Fruit fly (Drosophila melanogaster) whole organism, embryonic: ENCODE measurements around the gene mRpL17.

Experiments used
- Bgb ChIP-seq: fragments of 200-800 bp; sonication (Bioruptor generic); IDR thresholded peaks from 2 replicates; pipeline ENCODE4 v1.3.6; 2022; ENCODE audit warnings: missing biosample characterization, missing genetic modification characterization; ENCODE audit not compliant: partially characterized antibody
- CG10274 ChIP-seq: fragments of 200-800 bp; sonication (Bioruptor generic); optimal IDR thresholded peaks from 3 replicates; lab custom pipeline; 2017; ENCODE audit warnings: missing biosample characterization, mild to moderate bottlenecking, missing genetic modification characterization
- CG11695 ChIP-seq: fragments of 200-800 bp; sonication (Bioruptor generic); IDR thresholded peaks from 3 replicates; pipeline ENCODE4 v1.3.6; 2022; ENCODE audit warnings: missing biosample characterization, missing genetic modification characterization
- CG13424 ChIP-seq: fragments of 200-800 bp; sonication (Bioruptor generic); optimal IDR thresholded peaks from 2 replicates; lab custom pipeline; 2019; ENCODE audit warnings: missing biosample characterization, mild to moderate bottlenecking, missing genetic modification characterization, moderate library complexity
- CG14965 ChIP-seq: fragments of 200-800 bp; sonication (Bioruptor generic); optimal IDR thresholded peaks from 2 replicates; lab custom pipeline; 2016; ENCODE audit warnings: missing biosample characterization, missing genetic modification characterization, borderline replicate concordance
- CG15601 ChIP-seq: fragments of 200-800 bp; sonication (Bioruptor generic); optimal IDR thresholded peaks from 3 replicates; lab custom pipeline; 2019; ENCODE audit warnings: missing biosample characterization, mild to moderate bottlenecking, missing genetic modification characterization, moderate library complexity
- CG1602 ChIP-seq: fragments of 200-800 bp; sonication (Bioruptor generic); optimal IDR thresholded peaks from 3 replicates; lab custom pipeline; 2016; ENCODE audit warnings: missing biosample characterization, missing genetic modification characterization
- CG16863 ChIP-seq: fragments of 200-800 bp; sonication (Bioruptor generic); optimal IDR thresholded peaks from 3 replicates; lab custom pipeline; 2016; ENCODE audit warnings: missing biosample characterization, missing genetic modification characterization
- CG17612 ChIP-seq: fragments of 200-800 bp; sonication (Bioruptor generic); IDR thresholded peaks from 2 replicates; pipeline ENCODE4 v1.3.6; 2022; ENCODE audit warnings: missing biosample characterization, missing genetic modification characterization
- CG2712 ChIP-seq: fragments of 200-800 bp; optimal IDR thresholded peaks from 3 replicates; lab custom pipeline; 2019; ENCODE audit warnings: missing biosample characterization, mild to moderate bottlenecking, missing genetic modification characterization, moderate library complexity
- CG3407 ChIP-seq: fragments of 200-800 bp; sonication (Bioruptor generic); optimal IDR thresholded peaks from 2 replicates; lab custom pipeline; 2018; ENCODE audit warnings: missing biosample characterization, mild to moderate bottlenecking, missing genetic modification characterization
- CG4360 ChIP-seq: fragments of 200-800 bp; sonication (Bioruptor generic); IDR thresholded peaks from 2 replicates; pipeline ENCODE4 v1.3.6; 2022; ENCODE audit warnings: missing biosample characterization, missing genetic modification characterization
- CG4854 ChIP-seq: fragments of 200-800 bp; sonication (Bioruptor generic); optimal IDR thresholded peaks from 2 replicates; lab custom pipeline; 2016; ENCODE audit warnings: missing biosample characterization, missing genetic modification characterization, inconsistent platforms
- CG5953 ChIP-seq: fragments of 200-800 bp; sonication (Bioruptor generic); IDR thresholded peaks from 2 replicates; pipeline ENCODE4 v1.3.6; 2022; ENCODE audit warnings: missing biosample characterization, missing genetic modification characterization
- CG6254 ChIP-seq: fragments of 200-800 bp; sonication (Bioruptor generic); optimal IDR thresholded peaks from 3 replicates; lab custom pipeline; 2017; ENCODE audit warnings: mild to moderate bottlenecking, missing biosample characterization, missing genetic modification reagents, missing genetic modification characterization
- CG7556 ChIP-seq: fragments of 200-800 bp; sonication (Bioruptor generic); optimal IDR thresholded peaks from 2 replicates; lab custom pipeline; 2017; ENCODE audit warnings: missing biosample characterization, mild to moderate bottlenecking, missing genetic modification characterization
- CG7839 ChIP-seq: fragments of 200-800 bp; sonication (Bioruptor generic); optimal IDR thresholded peaks from 3 replicates; lab custom pipeline; 2018; ENCODE audit warnings: missing biosample characterization, mild to moderate bottlenecking, missing genetic modification characterization, moderate library complexity
- CG8388 ChIP-seq: fragments of 200-800 bp; sonication (Bioruptor generic); optimal IDR thresholded peaks from 2 replicates; lab custom pipeline; 2019; ENCODE audit warnings: missing biosample characterization, mild to moderate bottlenecking, missing genetic modification characterization, moderate library complexity
- CHES-1-like ChIP-seq: fragments of 200-800 bp; sonication (Bioruptor generic); optimal IDR thresholded peaks from 2 replicates; lab custom pipeline; 2016; ENCODE audit warnings: missing biosample characterization, missing genetic modification characterization
- Dbx ChIP-seq: fragments of 200-800 bp; sonication (Bioruptor generic); IDR thresholded peaks from 3 replicates; pipeline ENCODE4 v1.3.6; 2022; ENCODE audit warnings: missing biosample characterization, missing genetic modification characterization
- Dip3 ChIP-seq: fragments of 200-800 bp; sonication (Bioruptor generic); optimal IDR thresholded peaks from 3 replicates; lab custom pipeline; 2016; ENCODE audit warnings: missing biosample characterization, missing genetic modification characterization
- Gsc ChIP-seq: fragments of 200-800 bp; sonication (Bioruptor generic); IDR thresholded peaks from 2 replicates; pipeline ENCODE4 v1.3.6; 2022; ENCODE audit warnings: missing biosample characterization, missing genetic modification characterization
- H2.0 ChIP-seq: fragments of 200-800 bp; sonication (Bioruptor generic); IDR thresholded peaks from 2 replicates; pipeline ENCODE4 v1.3.6; 2022; ENCODE audit warnings: missing biosample characterization, missing genetic modification characterization
- Hey ChIP-seq: fragments of 200-800 bp; sonication (Bioruptor generic); optimal IDR thresholded peaks from 3 replicates; lab custom pipeline; 2018; ENCODE audit warnings: missing biosample characterization, mild to moderate bottlenecking, missing genetic modification characterization
- Mes4 ChIP-seq: fragments of 200-800 bp; sonication (Bioruptor generic); optimal IDR thresholded peaks from 2 replicates; lab custom pipeline; 2016; ENCODE audit warnings: missing biosample characterization, missing genetic modification characterization
- Sin3A ChIP-seq: fragments of >200 bp; optimal IDR thresholded peaks from 2 replicates; lab custom pipeline; 2018
- Sry-β ChIP-seq: fragments of 200-800 bp; sonication (Bioruptor generic); optimal IDR thresholded peaks from 2 replicates; lab custom pipeline; 2018; ENCODE audit warnings: missing biosample characterization, mild to moderate bottlenecking, missing genetic modification characterization, moderate library complexity
- al ChIP-seq: fragments of 200-800 bp; sonication (Bioruptor generic); IDR thresholded peaks from 2 replicates; pipeline ENCODE4 v1.3.6; 2022; ENCODE audit warnings: missing biosample characterization, missing genetic modification characterization
- aop ChIP-seq: fragments of 200-800 bp; sonication (Bioruptor generic); IDR thresholded peaks from 2 replicates; pipeline ENCODE4 v1.3.6; 2022; ENCODE audit warnings: missing biosample characterization, missing genetic modification characterization
- ash1 ChIP-seq: fragments of 200-800 bp; sonication (Bioruptor generic); optimal IDR thresholded peaks from 2 replicates; lab custom pipeline; 2018; ENCODE audit warnings: missing biosample characterization, mild to moderate bottlenecking, missing genetic modification characterization
- az2 ChIP-seq: fragments of 200-800 bp; sonication (Bioruptor generic); optimal IDR thresholded peaks from 3 replicates; lab custom pipeline; 2016; ENCODE audit warnings: missing biosample characterization, missing genetic modification characterization
- cg ChIP-seq: fragments of 200-800 bp; sonication (Bioruptor generic); optimal IDR thresholded peaks from 3 replicates; lab custom pipeline; 2019; ENCODE audit warnings: missing biosample characterization, mild to moderate bottlenecking, missing genetic modification characterization, moderate library complexity
- cwo ChIP-seq: fragments of 200-800 bp; sonication (Bioruptor generic); optimal IDR thresholded peaks from 3 replicates; lab custom pipeline; 2017; ENCODE audit warnings: missing biosample characterization, missing genetic modification characterization, mild to moderate bottlenecking, moderate library complexity, missing genetic modification reagents
- dpn ChIP-seq, 2 experiments: fragments of 200-800 bp; sonication (Bioruptor generic); optimal IDR thresholded peaks; 3 replicates each; lab custom pipeline; 2016; ENCODE audit warnings: missing biosample characterization in 2 of 2, missing genetic modification characterization in 2 of 2
- dysf ChIP-seq: fragments of 200-800 bp; sonication (Bioruptor generic); IDR thresholded peaks from 3 replicates; pipeline ENCODE4 v1.3.6; 2022; ENCODE audit warnings: missing biosample characterization, missing genetic modification characterization
- esg ChIP-seq: fragments of 200-800 bp; sonication (Bioruptor generic); conservative IDR thresholded peaks from 2 replicates; pipeline ENCODE4 v1.3.6; 2022; ENCODE audit warnings: missing biosample characterization, missing genetic modification characterization
- gce ChIP-seq: fragments of 200-800 bp; sonication (Bioruptor generic); IDR thresholded peaks from 3 replicates; pipeline ENCODE4 v1.3.6; 2022; ENCODE audit warnings: missing biosample characterization, missing genetic modification characterization
- hbn ChIP-seq: fragments of 200-800 bp; sonication (Bioruptor generic); IDR thresholded peaks from 2 replicates; pipeline ENCODE4 v1.3.6; 2022; ENCODE audit warnings: missing biosample characterization, missing genetic modification characterization; ENCODE audit not compliant: partially characterized antibody
- jigr1 ChIP-seq: fragments of 200-800 bp; sonication (Bioruptor generic); IDR thresholded peaks from 3 replicates; pipeline ENCODE4 v1.3.6; 2022; ENCODE audit warnings: missing biosample characterization, missing genetic modification characterization
- jing ChIP-seq: fragments of 200-800 bp; sonication (Bioruptor generic); optimal IDR thresholded peaks from 2 replicates; lab custom pipeline; 2018; ENCODE audit warnings: missing biosample characterization, mild to moderate bottlenecking, missing genetic modification characterization
- kah ChIP-seq: fragments of 200-800 bp; sonication (Bioruptor generic); optimal IDR thresholded peaks from 2 replicates; lab custom pipeline; 2018; ENCODE audit warnings: missing biosample characterization, mild to moderate bottlenecking, missing genetic modification characterization
- lmd ChIP-seq: fragments of 200-800 bp; sonication (Bioruptor generic); IDR thresholded peaks from 2 replicates; pipeline ENCODE4 v1.3.6; 2022; ENCODE audit warnings: missing biosample characterization, missing genetic modification characterization
- lov ChIP-seq, 2 experiments: fragments of 200-800 bp in 1 of 2; fragments of >200 bp in 1 of 2; sonication (Bioruptor generic) in 1 of 2; IDR thresholded peaks in 1 of 2; optimal IDR thresholded peaks in 1 of 2; 2 replicates in 1 of 2; 3 replicates in 1 of 2; pipeline versions ENCODE4 v1.3.6 to Lab custom; 2017 to 2022; ENCODE audit warnings: missing biosample characterization in 1 of 2, missing genetic modification characterization in 1 of 2
- nmo ChIP-seq: fragments of 200-800 bp; sonication (Bioruptor generic); optimal IDR thresholded peaks from 2 replicates; lab custom pipeline; 2018; ENCODE audit warnings: missing biosample characterization, mild to moderate bottlenecking, missing genetic modification characterization, moderate library complexity
- pfk ChIP-seq: fragments of 200-800 bp; sonication (Bioruptor generic); optimal IDR thresholded peaks from 2 replicates; lab custom pipeline; 2018; ENCODE audit warnings: missing biosample characterization, mild to moderate bottlenecking, missing genetic modification characterization, moderate library complexity
- pros ChIP-seq: fragments of 200-800 bp; sonication (Bioruptor generic); optimal IDR thresholded peaks from 3 replicates; lab custom pipeline; 2019; ENCODE audit warnings: missing biosample characterization, mild to moderate bottlenecking, missing genetic modification characterization, moderate library complexity
- sima ChIP-seq: fragments of 200-800 bp; sonication (Bioruptor generic); optimal IDR thresholded peaks from 2 replicates; lab custom pipeline; 2016; ENCODE audit warnings: missing biosample characterization, missing genetic modification characterization
- sqz ChIP-seq: fragments of 200-800 bp; sonication (Bioruptor generic); optimal IDR thresholded peaks from 3 replicates; lab custom pipeline; 2018; ENCODE audit warnings: missing biosample characterization, mild to moderate bottlenecking, missing genetic modification characterization
- tin ChIP-seq: fragments of 200-800 bp; sonication (Bioruptor generic); optimal IDR thresholded peaks from 3 replicates; lab custom pipeline; 2016; ENCODE audit warnings: missing biosample characterization, missing genetic modification characterization
- vfl ChIP-seq: fragments of 200-800 bp; sonication (Bioruptor generic); optimal IDR thresholded peaks from 2 replicates; lab custom pipeline; 2016; ENCODE audit warnings: missing biosample characterization, missing genetic modification characterization
- wor ChIP-seq: fragments of 200-800 bp; sonication (Bioruptor generic); IDR thresholded peaks from 2 replicates; pipeline ENCODE4 v1.3.6; 2022; ENCODE audit warnings: missing biosample characterization, missing genetic modification characterization

The mRpL17 gene

DNA sequence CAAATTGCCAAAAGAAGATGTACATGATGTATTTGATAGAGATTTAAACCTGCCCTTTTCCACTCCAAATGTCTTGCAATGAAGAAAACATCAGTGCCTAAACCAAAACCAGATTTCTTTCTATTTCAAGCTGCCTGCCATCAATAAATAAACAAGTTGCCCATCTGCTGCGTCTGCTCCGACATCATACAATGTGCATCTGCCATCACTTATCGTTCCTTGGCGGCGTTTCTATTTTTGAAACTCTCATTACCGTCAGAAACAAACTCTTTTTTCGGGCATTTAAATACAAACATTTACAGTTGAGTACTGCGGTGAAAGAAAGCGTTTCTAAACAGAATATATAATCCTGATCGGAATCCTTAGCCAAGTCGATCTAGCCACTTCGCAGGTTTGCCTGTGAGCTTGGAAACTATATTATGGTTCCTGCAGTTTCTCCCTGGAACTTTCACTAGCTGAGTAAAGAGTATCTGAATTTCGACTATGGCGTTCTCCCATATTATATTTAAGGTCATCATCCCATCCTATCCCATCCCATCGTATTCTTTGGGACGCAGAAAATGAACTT is 30.3 kb downstream of the mRpL17 start (continued):
- no peak for TF ChIP-seq esg (GFP tag; lab: Robert Waterston, UW)
- TF ChIP-seq CG5953 (GFP tag; lab: Robert Waterston, UW) = no peak
- TF ChIP-seq lmd = peak; percentile 14; the same call in 1 of the 2 replicates
- peak; percentile 28 for TF ChIP-seq CG13424 (tag; lab: Kevin White, UChicago)
- TF ChIP-seq CHES-1-like (GFP tag; lab: Kevin White, UChicago) = peak; percentile 8
- TF ChIP-seq aop (GFP tag; lab: Robert Waterston, UW) = no peak
- TF ChIP-seq H2.0 (GFP tag; lab: Robert Waterston, UW) = no peak
- no peak for TF ChIP-seq hbn
- peak; percentile 21 for TF ChIP-seq CG6254 (GFP tag; lab: Kevin White, UChicago)
- TF ChIP-seq pfk (GFP tag; lab: Kevin White, UChicago) = no peak
- TF ChIP-seq CG7556 (GFP tag; lab: Kevin White, UChicago) = no peak
- TF ChIP-seq Dbx = no peak
- peak; percentile 49 for TF ChIP-seq CG10274 (GFP tag; lab: Kevin White, UChicago)
- no peak for TF ChIP-seq vfl (GFP tag; lab: Kevin White, UChicago)
- no peak for TF ChIP-seq CG4854 (GFP tag; lab: Kevin White, UChicago)
- peak; percentile 47 for TF ChIP-seq az2 (GFP tag; lab: Kevin White, UChicago)
- no peak for TF ChIP-seq Hey
- TF ChIP-seq CG7839 (tag; lab: Kevin White, UChicago) = no peak
- no peak for TF ChIP-seq CG17612 (GFP tag; lab: Robert Waterston, UW)
- TF ChIP-seq CG14965 = no peak
- no peak for TF ChIP-seq CG3407
- TF ChIP-seq cg (GFP tag; lab: Kevin White, UChicago) = no peak
- TF ChIP-seq dpn (GFP tag; optimal IDR thresholded peaks at IDR 0.05; lab: Kevin White, UChicago) = no peak
- TF ChIP-seq sqz (GFP tag; lab: Kevin White, UChicago) = no peak
- no peak for TF ChIP-seq Bgb
- peak; percentile 15 for TF ChIP-seq kah (GFP tag; lab: Kevin White, UChicago)
- TF ChIP-seq nmo (GFP tag; lab: Kevin White, UChicago) = peak; percentile 71
- peak; percentile 6 for TF ChIP-seq CG1602 (GFP tag; lab: Kevin White, UChicago)
- TF ChIP-seq CG2712 (tag; lab: Kevin White, UChicago) = peak; percentile 72
- TF ChIP-seq wor (GFP tag; lab: Robert Waterston, UW) = no peak
- no peak for TF ChIP-seq jigr1 (GFP tag; lab: Robert Waterston, UW)
- TF ChIP-seq CG15601 (tag; lab: Kevin White, UChicago) = peak; percentile 54
- TF ChIP-seq al = no peak
- TF ChIP-seq dysf (GFP tag; lab: Robert Waterston, UW) = no peak
- TF ChIP-seq tin (GFP tag; lab: Kevin White, UChicago) = peak; percentile 42
- TF ChIP-seq CG16863 (GFP tag; lab: Kevin White, UChicago) = peak; percentile 31
- no peak for TF ChIP-seq Mes4 (GFP tag; lab: Kevin White, UChicago)
- TF ChIP-seq ash1 (GFP tag; lab: Kevin White, UChicago) = no peak
- TF ChIP-seq CG4360 (GFP tag; lab: Robert Waterston, UW) = no peak
- no peak for TF ChIP-seq cwo (GFP tag; lab: Kevin White, UChicago)
- no peak for TF ChIP-seq sima (GFP tag; lab: Kevin White, UChicago)
- peak; percentile 33 for TF ChIP-seq CG8388 (GFP tag; lab: Kevin White, UChicago)
- no peak for TF ChIP-seq lov (optimal IDR thresholded peaks at IDR 0.05; lab: Kevin White, UChicago)
- TF ChIP-seq lov (GFP tag; IDR thresholded peaks at IDR 0.05; lab: Robert Waterston, UW) = no peak
- no peak for TF ChIP-seq gce (GFP tag; lab: Robert Waterston, UW)
- TF ChIP-seq Sry-β = no peak
- no peak for TF ChIP-seq pros (GFP tag; lab: Kevin White, UChicago)
- TF ChIP-seq Dip3 (GFP tag; lab: Kevin White, UChicago) = no peak
- no peak for TF ChIP-seq Sin3A
- TF ChIP-seq jing (GFP tag; lab: Kevin White, UChicago) = no peak
- no peak for TF ChIP-seq CG11695 (GFP tag; lab: Robert Waterston, UW)
- TF ChIP-seq Gsc (GFP tag; lab: Robert Waterston, UW) = no peak
